Fruit fly (Drosophila melanogaster) whole organism, prepupa: ENCODE measurements around the gene Pde6.

ENCODE experiments used
- CG11294 ChIP-seq: fragments of 200-800 bp; sonication (Bioruptor generic); IDR thresholded peaks from 2 replicates; pipeline ENCODE4 v1.3.6; 2022; ENCODE audit warnings: missing biosample characterization, missing genetic modification characterization
- CG11762 ChIP-seq: fragments of 200-800 bp; sonication (Bioruptor generic); optimal IDR thresholded peaks from 3 replicates; lab custom pipeline; 2016; ENCODE audit warnings: missing biosample characterization, missing genetic modification characterization; ENCODE audit not compliant: insufficient read depth
- CG15336 ChIP-seq: fragments of 200-800 bp; sonication (Bioruptor generic); IDR thresholded peaks from 2 replicates; pipeline ENCODE4 v1.3.6; 2022; ENCODE audit warnings: missing biosample characterization, missing genetic modification characterization
- CG1621 ChIP-seq: fragments of 200-800 bp; sonication (Bioruptor generic); optimal IDR thresholded peaks from 3 replicates; lab custom pipeline; 2018; ENCODE audit warnings: missing biosample characterization, mild to moderate bottlenecking, missing genetic modification characterization
- CG16779 ChIP-seq: fragments of 200-800 bp; sonication (Bioruptor generic); optimal IDR thresholded peaks from 3 replicates; lab custom pipeline; 2017; ENCODE audit warnings: missing biosample characterization, mild to moderate bottlenecking, missing genetic modification characterization
- CG3032 ChIP-seq: fragments of 200-800 bp; optimal IDR thresholded peaks from 2 replicates; lab custom pipeline; 2019; ENCODE audit warnings: missing biosample characterization, mild to moderate bottlenecking, missing genetic modification characterization, moderate library complexity
- CG31627 ChIP-seq: fragments of 200-800 bp; sonication (Bioruptor generic); optimal IDR thresholded peaks from 3 replicates; lab custom pipeline; 2016; ENCODE audit warnings: missing biosample characterization, missing genetic modification characterization
- CG34406 ChIP-seq: fragments of 200-800 bp; sonication (Bioruptor generic); optimal IDR thresholded peaks from 3 replicates; lab custom pipeline; 2016; ENCODE audit warnings: missing biosample characterization, missing genetic modification characterization
- CG4318 ChIP-seq: fragments of 200-800 bp; sonication (Bioruptor generic); optimal IDR thresholded peaks from 3 replicates; lab custom pipeline; 2017; ENCODE audit warnings: missing biosample characterization, mild to moderate bottlenecking, missing genetic modification characterization
- CG6276 ChIP-seq: fragments of 200-800 bp; sonication (Bioruptor generic); optimal IDR thresholded peaks from 2 replicates; lab custom pipeline; 2017; ENCODE audit warnings: missing biosample characterization, mild to moderate bottlenecking, missing genetic modification characterization
- CG6854 ChIP-seq: fragments of 200-800 bp; sonication (Bioruptor generic); optimal IDR thresholded peaks from 2 replicates; lab custom pipeline; 2017; ENCODE audit warnings: missing biosample characterization, mild to moderate bottlenecking, missing genetic modification characterization
- CG8119 ChIP-seq: fragments of 200-800 bp; sonication (Bioruptor generic); IDR thresholded peaks from 3 replicates; pipeline ENCODE4 v1.3.6; 2022; ENCODE audit warnings: missing biosample characterization, missing genetic modification characterization
- CG8632 ChIP-seq: fragments of 200-800 bp; sonication (Bioruptor generic); optimal IDR thresholded peaks from 3 replicates; lab custom pipeline; 2016; ENCODE audit warnings: missing biosample characterization, missing genetic modification characterization
- CG9139 ChIP-seq: fragments of 200-800 bp; sonication (Bioruptor generic); optimal IDR thresholded peaks from 3 replicates; lab custom pipeline; 2017; ENCODE audit warnings: missing biosample characterization, mild to moderate bottlenecking, missing genetic modification characterization
- Eip75B ChIP-seq: fragments of 200-800 bp; sonication (Bioruptor generic); optimal IDR thresholded peaks from 3 replicates; lab custom pipeline; 2016; ENCODE audit warnings: missing biosample characterization, missing genetic modification characterization
- Eip78C ChIP-seq: fragments of 200-800 bp; sonication (Bioruptor generic); peaks from one replicate; lab custom pipeline; 2016; ENCODE audit warnings: missing biosample characterization, missing genetic modification characterization
- Ets21C ChIP-seq: fragments of 200-800 bp; sonication (Bioruptor generic); optimal IDR thresholded peaks from 3 replicates; lab custom pipeline; 2016; ENCODE audit warnings: missing biosample characterization, missing genetic modification characterization
- Ets96B ChIP-seq: fragments of 200-800 bp; optimal IDR thresholded peaks from 2 replicates; lab custom pipeline; 2019; ENCODE audit warnings: missing biosample characterization, mild to moderate bottlenecking, missing genetic modification characterization, moderate library complexity
- Hr38 ChIP-seq: sonication (Bioruptor generic); optimal IDR thresholded peaks from 2 replicates; lab custom pipeline; 2016; ENCODE audit warnings: missing biosample characterization, missing genetic modification characterization
- Hr39 ChIP-seq: fragments of 200-800 bp; sonication (Bioruptor generic); optimal IDR thresholded peaks from 2 replicates; lab custom pipeline; 2016; ENCODE audit warnings: missing biosample characterization, missing genetic modification characterization
- Hr4 ChIP-seq: fragments of 200-800 bp; sonication (Bioruptor generic); optimal IDR thresholded peaks from 3 replicates; lab custom pipeline; 2016; ENCODE audit warnings: missing biosample characterization, missing genetic modification characterization
- Lpt ChIP-seq: fragments of 200-800 bp; sonication (Bioruptor generic); optimal IDR thresholded peaks from 3 replicates; lab custom pipeline; 2016; ENCODE audit warnings: missing biosample characterization, missing genetic modification characterization
- Met ChIP-seq: fragments of 200-800 bp; sonication (Bioruptor generic); optimal IDR thresholded peaks from 3 replicates; lab custom pipeline; 2016; ENCODE audit warnings: missing biosample characterization, missing genetic modification characterization
- OdsH ChIP-seq: fragments of 200-800 bp; sonication (Bioruptor generic); optimal IDR thresholded peaks from 3 replicates; lab custom pipeline; 2016; ENCODE audit warnings: missing biosample characterization, missing genetic modification characterization
- Sox102F ChIP-seq: fragments of 200-800 bp; sonication (Bioruptor generic); optimal IDR thresholded peaks from 2 replicates; lab custom pipeline; 2016; ENCODE audit warnings: missing biosample characterization, mild to moderate bottlenecking, missing genetic modification characterization
- Sox14 ChIP-seq: fragments of 200-800 bp; sonication (Bioruptor generic); optimal IDR thresholded peaks from 3 replicates; lab custom pipeline; 2016; ENCODE audit warnings: missing biosample characterization, missing genetic modification characterization
- achi ChIP-seq: fragments of 200-800 bp; sonication (Bioruptor generic); optimal IDR thresholded peaks from 3 replicates; lab custom pipeline; 2016; ENCODE audit warnings: missing biosample characterization, missing genetic modification characterization
- dac ChIP-seq: fragments of 200-800 bp; sonication (Bioruptor generic); optimal IDR thresholded peaks from 2 replicates; lab custom pipeline; 2017; ENCODE audit warnings: missing biosample characterization, mild to moderate bottlenecking, missing genetic modification characterization
- eg ChIP-seq: fragments of 200-800 bp; sonication (Bioruptor generic); IDR thresholded peaks from 3 replicates; pipeline ENCODE4 v1.3.6; 2022; ENCODE audit warnings: missing biosample characterization, missing genetic modification characterization
- esn ChIP-seq: fragments of 200-800 bp; sonication (Bioruptor generic); optimal IDR thresholded peaks from 2 replicates; lab custom pipeline; 2016; ENCODE audit warnings: missing biosample characterization, mild to moderate bottlenecking, missing genetic modification characterization, moderate library complexity
- fd59A ChIP-seq: fragments of 200-800 bp; sonication (Bioruptor generic); optimal IDR thresholded peaks from 2 replicates; lab custom pipeline; 2017; ENCODE audit warnings: missing biosample characterization, mild to moderate bottlenecking, missing genetic modification characterization, missing genetic modification reagents
- fd85E ChIP-seq: fragments of 200-800 bp; sonication (Bioruptor generic); optimal IDR thresholded peaks from 3 replicates; lab custom pipeline; 2016; ENCODE audit warnings: missing biosample characterization, missing genetic modification characterization
- fkh ChIP-seq: fragments of 200-800 bp; sonication (Bioruptor generic); optimal IDR thresholded peaks from 3 replicates; lab custom pipeline; 2017; ENCODE audit warnings: missing biosample characterization, mild to moderate bottlenecking, missing genetic modification characterization, moderate library complexity
- lz ChIP-seq: fragments of 200-800 bp; sonication (Bioruptor generic); optimal IDR thresholded peaks from 3 replicates; lab custom pipeline; 2016; ENCODE audit warnings: missing biosample characterization, missing genetic modification characterization
- net ChIP-seq: fragments of 200-800 bp; sonication (Bioruptor generic); optimal IDR thresholded peaks from 3 replicates; lab custom pipeline; 2016; ENCODE audit warnings: missing biosample characterization, missing genetic modification characterization
- salr ChIP-seq, 2 experiments: fragments of 200-800 bp; sonication (Bioruptor generic); optimal IDR thresholded peaks; 3 replicates each; lab custom pipeline; 2016 to 2018; ENCODE audit warnings: missing biosample characterization in 2 of 2, missing genetic modification characterization in 2 of 2, mild to moderate bottlenecking in 1 of 2
- spab ChIP-seq: fragments of 200-800 bp; sonication (Bioruptor generic); optimal IDR thresholded peaks from 2 replicates; lab custom pipeline; 2017; ENCODE audit warnings: missing biosample characterization, mild to moderate bottlenecking, missing genetic modification characterization, missing genetic modification reagents
- ss ChIP-seq, 2 experiments: fragments of 200-800 bp; sonication (Bioruptor generic); optimal IDR thresholded peaks; 2 replicates in 1 of 2; 3 replicates in 1 of 2; lab custom pipeline; 2017 to 2018; ENCODE audit warnings: mild to moderate bottlenecking in 2 of 2, missing biosample characterization in 2 of 2, missing genetic modification characterization in 2 of 2, moderate library complexity in 1 of 2
- svp ChIP-seq: fragments of 200-800 bp; sonication (Bioruptor generic); peaks from one replicate; lab custom pipeline; 2016; ENCODE audit warnings: missing biosample characterization, missing genetic modification characterization
- topi ChIP-seq: fragments of 200-800 bp; sonication (Bioruptor generic); optimal IDR thresholded peaks from 3 replicates; lab custom pipeline; 2016; ENCODE audit warnings: missing biosample characterization, missing genetic modification characterization
- vri ChIP-seq: fragments of 200-800 bp; sonication (Bioruptor generic); optimal IDR thresholded peaks from 3 replicates; lab custom pipeline; 2016; ENCODE audit warnings: missing biosample characterization, mild to moderate bottlenecking, missing genetic modification characterization

Gene Pde6

dm6 chr3R:14526657-14527056 lies 31.4 kb downstream of the Pde6 start:
- TF ChIP-seq Eip75B (GFP tag; lab: Kevin White, UChicago), result no peak
- no peak for TF ChIP-seq dac (GFP tag; lab: Kevin White, UChicago)
- TF ChIP-seq fd59A (GFP tag; lab: Kevin White, UChicago), result no peak
- TF ChIP-seq CG34406, result no peak
- TF ChIP-seq eg, result no peak
- peak; percentile 65 for TF ChIP-seq fkh (GFP tag; lab: Kevin White, UChicago)

- TF ChIP-seq Met (GFP tag; lab: Kevin White, UChicago) (no peak), Ets21C (no peak), CG8632 (GFP tag; lab: Kevin White, UChicago) (no peak), Hr4 (GFP tag; lab: Kevin White, UChicago) (no peak), Eip78C (GFP tag; lab: Kevin White, UChicago) (no peak), Hr39 (no peak), topi (no peak), CG8119 (GFP tag; lab: Robert Waterston, UW) (no peak), CG3032 (no peak), fd59A (GFP tag; lab: Kevin White, UChicago) (no peak), CG16779 (no peak), CG9139 (GFP tag; lab: Kevin White, UChicago) (no peak), CG6854 (no peak), CG34406 (no peak), CG31627 (GFP tag; lab: Kevin White, UChicago) (no peak), OdsH (GFP tag; lab: Kevin White, UChicago) (no peak), Lpt (GFP tag; lab: Kevin White, UChicago) (no peak)
These were observed 37.4 kb downstream of the Pde6 start, which contains the start of gene Cyp313a1 for dm6 chr3R:14520749-14521148. Gene Cyp313a1, plus strand, starts transcription at chr3R:14521049.

- TF ChIP-seq Sox14 (no peak), dac (GFP tag; lab: Kevin White, UChicago) (no peak), Hr39 (no peak), Hr38 (GFP tag; lab: Kevin White, UChicago) (no peak), CG11294 (GFP tag; lab: Robert Waterston, UW) (no peak), CG8119 (GFP tag; lab: Robert Waterston, UW) (no peak), fkh (GFP tag; lab: Kevin White, UChicago) (no peak), CG1621 (tag; lab: Kevin White, UChicago) (no peak), Sox102F (GFP tag; lab: Kevin White, UChicago) (no peak), spab (GFP tag; lab: Kevin White, UChicago) (no peak), CG11762 (no peak), ss (GFP tag; optimal IDR thresholded peaks at IDR 0.05; lab: Kevin White, UChicago) (no peak)
These were observed 41.4 kb downstream of the Pde6 start, which contains the start of gene CG34273 for dm6 chr3R:14516742-14517141. Gene CG34273, plus strand, starts transcription at chr3R:14517042.

- TF ChIP-seq CG15336 (GFP tag; lab: Robert Waterston, UW) (no peak), fkh (GFP tag; lab: Kevin White, UChicago) (peak; percentile 83), Eip78C (GFP tag; lab: Kevin White, UChicago) (peak; percentile 46), vri (GFP tag; lab: Kevin White, UChicago) (no peak)
These were observed 44.7 kb downstream of the Pde6 start, which contains the start of gene CG8461 for dm6 chr3R:14513420-14513819. Gene CG8461, minus strand, starts transcription at chr3R:14513637.

- TF ChIP-seq fkh (GFP tag; lab: Kevin White, UChicago) (peak; percentile 87), Ets96B (no peak), CG9139 (GFP tag; lab: Kevin White, UChicago) (no peak), CG15336 (GFP tag; lab: Robert Waterston, UW) (no peak), CG6276 (GFP tag; lab: Kevin White, UChicago) (no peak), net (GFP tag; lab: Kevin White, UChicago) (no peak), CG16779 (no peak), lz (peak; percentile 59), CG8119 (GFP tag; lab: Robert Waterston, UW) (no peak), CG4318 (GFP tag; lab: Kevin White, UChicago) (no peak), Lpt (GFP tag; lab: Kevin White, UChicago) (peak; percentile 45), CG3032 (peak; percentile 62), fd85E (GFP tag; lab: Kevin White, UChicago) (no peak), Hr4 (GFP tag; lab: Kevin White, UChicago) (peak; percentile 70), eg (no peak), svp (GFP tag; lab: Kevin White, UChicago) (no peak), esn (GFP tag; lab: Kevin White, UChicago) (peak; percentile 60), CG31627 (GFP tag; lab: Kevin White, UChicago) (peak; percentile 54), dac (GFP tag; lab: Kevin White, UChicago) (no peak), salr (GFP tag; optimal IDR thresholded peaks at IDR 0.05; lab: Kevin White, UChicago) (peak in 1 of 2 experiments; percentile 23), achi (peak; percentile 16), spab (GFP tag; lab: Kevin White, UChicago) (no peak)
These were observed 46.8 kb downstream of the Pde6 start, which contains the start of the genes HtrA2 and mRpL11 for dm6 chr3R:14511123-14511908. Gene HtrA2, minus strand, starts transcription at chr3R:14511712. Gene mRpL11, plus strand, starts transcription at chr3R:14511838.
